Fruit fly (Drosophila melanogaster): ENCODE results near the gene mtrm.

mtrm gene

DNA sequence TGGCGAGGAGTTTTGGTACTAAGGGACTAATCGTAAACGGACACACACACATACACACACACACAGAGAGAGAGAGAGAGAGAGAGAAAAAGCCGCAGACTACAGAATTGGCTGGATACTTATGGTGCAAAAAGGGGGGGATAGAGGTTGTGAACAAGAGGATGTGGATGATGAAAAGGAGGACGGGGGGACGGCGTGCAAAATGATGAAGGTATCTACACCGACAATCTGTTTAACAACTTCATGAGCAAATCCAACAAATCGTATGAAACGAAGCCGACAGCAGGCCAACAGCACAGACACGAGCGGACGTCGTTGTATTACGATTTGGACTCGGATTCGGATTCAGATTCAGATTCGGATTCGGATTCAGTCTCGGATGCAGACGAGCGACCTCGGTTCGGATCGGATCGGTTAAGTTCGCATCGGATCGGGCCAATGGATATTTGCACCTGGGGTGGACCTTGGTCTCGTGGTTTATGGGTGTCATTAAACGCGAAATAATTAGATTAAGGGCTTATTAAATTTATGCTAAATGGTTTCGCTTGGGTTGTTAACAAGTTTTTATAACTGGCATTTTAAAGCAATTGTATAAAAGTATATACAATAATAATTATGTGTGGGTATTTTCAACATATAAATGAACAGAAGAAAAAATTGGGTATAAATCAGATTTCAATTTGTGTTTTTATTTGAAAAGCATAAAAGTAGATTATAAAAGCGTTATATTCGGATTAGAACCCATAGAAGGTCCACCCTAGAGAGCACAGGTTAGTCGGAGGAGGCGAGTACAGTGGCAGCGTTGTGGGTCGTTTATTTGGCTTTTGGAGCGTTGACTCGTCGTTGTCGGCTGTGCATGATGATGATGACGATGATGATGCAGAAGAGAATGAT is 42.5 kb downstream of the mtrm start (continued):
- TF ChIP-seq CG2129 (GFP tag; IDR thresholded peaks at IDR 0.05; ENCODE audit: partially characterized antibody) (no peak), ham (GFP tag; IDR thresholded peaks at IDR 0.05) (no peak), Vsx1 (GFP tag; optimal IDR thresholded peaks at IDR 0.05) (peak; percentile 80), Six4 (GFP tag; optimal IDR thresholded peaks at IDR 0.05) (peak; percentile 90), CG7745 (tag; optimal IDR thresholded peaks at IDR 0.05) (no peak), Sry-δ (GFP tag; optimal IDR thresholded peaks at IDR 0.05) (peak; percentile 17), CG18764 (GFP tag; optimal IDR thresholded peaks at IDR 0.05) (peak; percentile 71), abd-A (tag; optimal IDR thresholded peaks at IDR 0.05) (peak; percentile 32), CG3726 (GFP tag; IDR thresholded peaks at IDR 0.05) (peak; percentile 61; the same call in 1 of the 3 replicates), pnt (GFP tag; optimal IDR thresholded peaks at IDR 0.05) (peak; percentile 9), CG4282 (GFP tag; optimal IDR thresholded peaks at IDR 0.05) (no peak), Bdp1 (GFP tag; optimal IDR thresholded peaks at IDR 0.05) (peak; percentile 40), CG13894 (tag; optimal IDR thresholded peaks at IDR 0.05) (peak; percentile 97), en (GFP tag; optimal IDR thresholded peaks at IDR 0.05) (no peak), onecut (GFP tag; IDR thresholded peaks at IDR 0.05) (peak; percentile 68), CG4404 (GFP tag; IDR thresholded peaks at IDR 0.05) (peak; percentile 34; the same call in 1 of the 2 replicates), CG9727 (GFP tag; optimal IDR thresholded peaks at IDR 0.05) (peak; percentile 94), btn (GFP tag; optimal IDR thresholded peaks at IDR 0.05) (no peak), CG17568 (GFP tag; optimal IDR thresholded peaks at IDR 0.05) (peak; percentile 78), Oli (tag; optimal IDR thresholded peaks at IDR 0.05) (peak; percentile 85), CG12155 (GFP tag; optimal IDR thresholded peaks at IDR 0.05) (peak; percentile 70), CG3281 (GFP tag; optimal IDR thresholded peaks at IDR 0.05) (peak; percentile 97), Gug (GFP tag; IDR thresholded peaks at IDR 0.05) (peak; percentile 86), CG13287 (GFP tag; IDR thresholded peaks at IDR 0.05; ENCODE audit: partially characterized antibody) (no peak), CG10654 (GFP tag; optimal IDR thresholded peaks at IDR 0.05) (peak; percentile 83), gem (tag; optimal IDR thresholded peaks at IDR 0.05) (peak; percentile 93), insv (GFP tag; optimal IDR thresholded peaks at IDR 0.05) (peak in 1 of 2 experiments; percentile 47), eyg (GFP tag; optimal IDR thresholded peaks at IDR 0.05) (peak; percentile 0), fd3F (GFP tag; optimal IDR thresholded peaks at IDR 0.05) (peak; percentile 82), CG9932 (GFP tag; IDR thresholded peaks at IDR 0.05) (peak; percentile 57), CG34224 (GFP tag; IDR thresholded peaks at IDR 0.05; ENCODE audit: partially characterized antibody) (no peak), CG12391 (tag; optimal IDR thresholded peaks at IDR 0.05) (peak; percentile 88), tup (GFP tag; optimal IDR thresholded peaks at IDR 0.05) (peak; percentile 44), sqz (GFP tag; optimal IDR thresholded peaks at IDR 0.05) (peak; percentile 72), toy (GFP tag; IDR thresholded peaks at IDR 0.05) (0 out of 2 replicates have a peak, but pooled peaks have one; percentile 25), cas (GFP tag; IDR thresholded peaks at IDR 0.05) (peak; percentile 67; the same call in 1 of the 2 replicates), wdn (GFP tag; IDR thresholded peaks at IDR 0.05) (peak; percentile 45; the same call in 1 of the 2 replicates), maf-S (GFP tag; optimal IDR thresholded peaks at IDR 0.05) (peak; percentile 36), HmgD (GFP tag; optimal IDR thresholded peaks at IDR 0.05) (no peak), CG7556 (GFP tag; optimal IDR thresholded peaks at IDR 0.05) (peak; percentile 98), sens (GFP tag) (peak; percentile 97), CG18619 (GFP tag; optimal IDR thresholded peaks at IDR 0.05) (peak; percentile 89), NfI (GFP tag; optimal IDR thresholded peaks at IDR 0.05) (peak; percentile 83), Stat92E (GFP tag; optimal IDR thresholded peaks at IDR 0.05) (peak in 1 of 3 experiments; percentile 1), Hsf (GFP tag; optimal IDR thresholded peaks at IDR 0.05) (peak; percentile 76), CG13296 (GFP tag; optimal IDR thresholded peaks at IDR 0.05) (peak; percentile 95), CG8388 (GFP tag; optimal IDR thresholded peaks at IDR 0.05) (peak; percentile 84), CG1529 (GFP tag; optimal IDR thresholded peaks at IDR 0.05) (peak; percentile 79)
